Worm (Caenorhabditis elegans): ENCODE measurements around the gene pqe-1.

DNA sequence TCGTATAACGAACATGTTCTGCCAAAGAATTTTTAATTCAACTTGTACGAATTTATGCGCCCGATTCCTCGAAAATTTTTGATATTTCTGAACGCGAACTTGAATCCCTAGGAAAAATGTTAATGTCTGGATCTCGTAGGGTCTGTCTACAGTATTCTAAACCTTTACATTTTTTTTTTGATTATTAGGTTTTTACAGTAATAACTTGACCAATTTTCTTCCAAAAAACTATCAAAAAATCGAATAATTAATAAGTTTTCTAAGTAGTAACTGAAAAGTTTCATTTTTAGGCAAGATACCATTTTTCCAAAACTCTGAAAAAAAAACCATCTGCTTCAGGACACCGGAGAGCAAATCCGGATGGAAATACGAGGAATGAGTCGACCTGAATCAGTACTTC lies 16.8 kb upstream of the pqe-1 start:
- TF ChIP-seq lsy-2 (tag; optimal IDR thresholded peaks at IDR 0.05) (no peak), lin-13 (GFP tag; optimal IDR thresholded peaks at IDR 0.05) (no peak), nhr-77 (tag; optimal IDR thresholded peaks at IDR 0.05) (no peak), nhr-237 (tag; optimal IDR thresholded peaks at IDR 0.05) (no peak)

All from whole organism, L4 larva.